Worm (Caenorhabditis elegans): ENCODE results near the gene F41G3.21.

DNA sequence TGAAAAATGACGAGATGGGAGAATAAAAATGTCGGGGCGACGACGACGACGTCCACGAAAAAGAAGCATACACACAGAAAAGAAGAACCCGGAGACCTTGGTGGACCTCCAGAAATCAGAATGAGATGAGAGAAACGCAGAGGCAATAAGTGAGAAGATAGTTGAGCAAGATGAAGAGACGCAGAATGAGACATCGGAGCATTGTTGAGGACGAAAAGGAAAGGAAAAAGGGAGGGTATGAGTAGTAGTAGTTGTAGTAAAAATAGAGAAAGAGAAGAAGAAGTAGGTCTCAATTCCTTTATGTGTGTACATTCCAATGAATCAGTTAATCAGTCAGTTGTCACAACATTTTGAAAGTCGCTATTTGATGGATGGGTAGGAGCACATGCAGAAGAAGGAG lies 23.4 kb downstream of the F41G3.21 start, which contains the start of gene T14B4.8:
- TF ChIP-seq unc-55 (GFP tag; optimal IDR thresholded peaks at IDR 0.05) (peak; percentile 63), hlh-30 (tag; optimal IDR thresholded peaks at IDR 0.05; ENCODE audit: insufficient read depth) (no peak), pha-4 (tag; optimal IDR thresholded peaks at IDR 0.05) (no peak), Y22D7AL.16 (tag; optimal IDR thresholded peaks at IDR 0.05) (no peak), ama-1 (optimal IDR thresholded peaks at IDR 0.05) (no peak), pqm-1 (tag; optimal IDR thresholded peaks at IDR 0.05) (no peak), ref-2 (tag; optimal IDR thresholded peaks at IDR 0.05) (no peak), nfya-1 (tag; optimal IDR thresholded peaks at IDR 0.05) (peak; percentile 12), nhr-11 (tag; optimal IDR thresholded peaks at IDR 0.05) (no peak), C38D4.7 (GFP tag; optimal IDR thresholded peaks at IDR 0.05) (no peak), ceh-9 (tag; optimal IDR thresholded peaks at IDR 0.05) (no peak)
